Worm (Caenorhabditis elegans): ENCODE data around the gene clec-221.

clec-221 gene

DNA sequence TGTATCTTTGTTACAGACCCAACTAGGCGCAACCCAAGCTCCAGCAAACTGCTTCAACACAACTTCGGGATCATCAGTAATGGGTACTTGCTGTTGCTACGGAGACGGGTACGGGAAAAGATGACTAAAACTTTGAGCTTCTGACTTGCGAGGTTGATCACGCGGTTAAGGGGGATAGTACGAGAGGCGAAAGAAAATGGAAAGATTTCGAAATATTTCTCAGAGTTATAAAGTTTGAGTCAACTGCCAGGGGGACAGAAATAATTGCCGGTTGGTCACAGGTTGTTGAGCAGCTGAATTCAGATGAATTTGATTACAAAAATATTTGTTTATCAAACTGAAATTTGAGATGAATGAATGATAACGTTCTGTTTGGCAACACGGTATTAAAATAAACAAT, 28.6 kb downstream of the clec-221 start:
- TF ChIP-seq ceh-83 (GFP tag; optimal IDR thresholded peaks at IDR 0.05) (no peak), elt-1 (tag; optimal IDR thresholded peaks at IDR 0.05; ENCODE audit: borderline replicate concordance, insufficient read depth) (no peak), hlh-1 (tag; optimal IDR thresholded peaks at IDR 0.05) (no peak), zip-8 (tag; optimal IDR thresholded peaks at IDR 0.05) (no peak), sptf-1 (tag; optimal IDR thresholded peaks at IDR 0.05) (no peak), tbx-8 (GFP tag; optimal IDR thresholded peaks at IDR 0.05) (no peak), lsy-2 (tag; optimal IDR thresholded peaks at IDR 0.05) (no peak), nhr-237 (tag; optimal IDR thresholded peaks at IDR 0.05) (no peak), blmp-1 (tag; optimal IDR thresholded peaks at IDR 0.05) (no peak), flh-1 (GFP tag; optimal IDR thresholded peaks at IDR 0.05) (no peak), pha-4 (tag; optimal IDR thresholded peaks at IDR 0.05) (no peak), ces-1 (GFP tag; optimal IDR thresholded peaks at IDR 0.05) (no peak), ceh-43 (GFP tag; optimal IDR thresholded peaks at IDR 0.05) (no peak), nhr-2 (tag; optimal IDR thresholded peaks at IDR 0.05) (no peak), M03D4.4 (tag; optimal IDR thresholded peaks at IDR 0.05) (no peak), unc-120 (tag; optimal IDR thresholded peaks at IDR 0.05; ENCODE audit: poor library complexity, severe bottlenecking) (no peak), ceh-39 (tag; optimal IDR thresholded peaks at IDR 0.05) (no peak), lin-32 (GFP tag; optimal IDR thresholded peaks at IDR 0.05) (no peak), nhr-12 (tag; optimal IDR thresholded peaks at IDR 0.05) (no peak)

DNA sequence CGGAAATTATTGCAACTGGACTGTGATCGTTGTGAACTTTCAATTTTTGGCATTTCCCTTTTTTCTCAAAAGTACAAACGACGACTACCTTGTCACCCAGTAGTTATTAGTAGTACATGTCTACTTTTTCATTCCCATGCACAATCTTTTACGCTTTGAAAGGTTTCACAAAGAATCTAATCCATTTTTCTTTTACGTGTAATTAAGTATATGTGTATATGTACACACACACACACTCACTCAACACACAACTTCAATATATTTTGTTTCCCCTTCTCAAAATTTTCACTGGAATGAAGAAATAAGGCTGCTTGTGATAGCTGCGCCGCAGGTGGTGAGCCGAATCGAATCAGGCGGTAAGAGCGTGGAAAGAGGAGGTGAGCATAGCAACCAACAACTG, 29.5 kb downstream of the clec-221 start, which contains the start of gene F58B4.6:
Gene F58B4.6 (plus strand): TSS at position 301 of the 400 bp plus-strand sequence.
- no peak for TF ChIP-seq unc-62 (GFP tag; optimal IDR thresholded peaks at IDR 0.05)
- TF ChIP-seq lin-13 (tag; optimal IDR thresholded peaks at IDR 0.05), result no peak
- no peak for TF ChIP-seq mab-5 (tag; optimal IDR thresholded peaks at IDR 0.05)
- no peak for TF ChIP-seq ceh-83 (GFP tag; optimal IDR thresholded peaks at IDR 0.05)
- TF ChIP-seq ces-1 (GFP tag; optimal IDR thresholded peaks at IDR 0.05), result peak; percentile 28
- TF ChIP-seq unc-120 (tag; optimal IDR thresholded peaks at IDR 0.05; ENCODE audit: poor library complexity, severe bottlenecking), result no peak
- no peak for TF ChIP-seq sem-2 (GFP tag; optimal IDR thresholded peaks at IDR 0.05)
- no peak for TF ChIP-seq elt-1 (tag; optimal IDR thresholded peaks at IDR 0.05; ENCODE audit: borderline replicate concordance, insufficient read depth)
- TF ChIP-seq lin-32 (GFP tag; optimal IDR thresholded peaks at IDR 0.05), result no peak

DNA sequence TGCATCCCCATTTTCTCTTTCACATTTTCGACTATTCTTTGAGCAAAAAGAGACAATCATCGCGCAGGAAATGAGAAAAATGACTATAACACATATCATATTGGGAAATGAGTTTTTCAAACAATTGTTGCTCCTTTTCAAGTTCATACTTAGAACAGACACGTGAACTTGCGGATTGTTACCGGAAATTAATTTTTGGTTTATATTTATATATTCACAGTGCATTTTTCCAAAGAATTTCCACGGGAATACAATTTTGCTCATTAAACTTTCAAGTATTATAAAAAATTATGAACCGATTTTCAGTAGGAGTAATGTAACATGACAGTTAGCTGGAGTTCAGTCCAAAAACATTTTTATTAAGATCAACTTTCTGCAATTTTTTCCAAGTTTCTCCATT, 31.0 kb downstream of the clec-221 start, which contains the start of gene F58B4.7:
Gene F58B4.7 (minus strand): TSS at position 101 of the 400 bp plus-strand sequence.
- TF ChIP-seq bed-3 (GFP tag; optimal IDR thresholded peaks at IDR 0.05) (no peak), flh-1 (GFP tag; optimal IDR thresholded peaks at IDR 0.05) (no peak), nhr-237 (tag; optimal IDR thresholded peaks at IDR 0.05) (no peak), zip-8 (tag; optimal IDR thresholded peaks at IDR 0.05) (no peak), elt-1 (tag; optimal IDR thresholded peaks at IDR 0.05; ENCODE audit: borderline replicate concordance, insufficient read depth) (no peak), nhr-28 (tag; optimal IDR thresholded peaks at IDR 0.05) (no peak)

DNA sequence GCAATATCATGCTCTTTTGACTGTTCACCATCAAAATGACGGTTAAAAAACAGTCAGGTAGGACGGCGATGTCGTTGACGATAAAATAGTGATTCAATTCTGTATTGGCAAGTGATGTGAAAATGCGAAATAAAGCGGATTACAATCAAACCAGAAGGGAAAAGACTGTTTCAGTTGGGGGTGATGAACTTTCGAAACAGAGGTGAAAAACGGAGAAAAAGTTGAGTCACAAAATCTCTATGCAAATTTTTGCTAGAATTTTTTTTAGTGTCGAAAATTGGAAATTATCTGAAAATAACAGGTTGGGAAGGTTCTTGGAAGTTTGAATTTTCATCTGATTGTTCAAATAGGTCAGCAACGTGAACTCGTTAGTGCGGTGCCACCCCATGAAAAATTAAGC, 32.5 kb downstream of the clec-221 start, which contains the start of gene nas-31:
Gene nas-31 (minus strand): TSS at position 101 of the 400 bp plus-strand sequence.
- no peak for TF ChIP-seq sem-2 (GFP tag; optimal IDR thresholded peaks at IDR 0.05)
- no peak for TF ChIP-seq elt-3 (tag; optimal IDR thresholded peaks at IDR 0.05)
- no peak for TF ChIP-seq nhr-12 (tag; optimal IDR thresholded peaks at IDR 0.05)
- no peak for TF ChIP-seq nhr-76 (tag; optimal IDR thresholded peaks at IDR 0.05)
- TF ChIP-seq nhr-237 (tag; optimal IDR thresholded peaks at IDR 0.05), result no peak
- TF ChIP-seq ces-1 (GFP tag; optimal IDR thresholded peaks at IDR 0.05), result no peak
- no peak for TF ChIP-seq mab-5 (tag; optimal IDR thresholded peaks at IDR 0.05)
- no peak for TF ChIP-seq hlh-1 (tag; optimal IDR thresholded peaks at IDR 0.05)

DNA sequence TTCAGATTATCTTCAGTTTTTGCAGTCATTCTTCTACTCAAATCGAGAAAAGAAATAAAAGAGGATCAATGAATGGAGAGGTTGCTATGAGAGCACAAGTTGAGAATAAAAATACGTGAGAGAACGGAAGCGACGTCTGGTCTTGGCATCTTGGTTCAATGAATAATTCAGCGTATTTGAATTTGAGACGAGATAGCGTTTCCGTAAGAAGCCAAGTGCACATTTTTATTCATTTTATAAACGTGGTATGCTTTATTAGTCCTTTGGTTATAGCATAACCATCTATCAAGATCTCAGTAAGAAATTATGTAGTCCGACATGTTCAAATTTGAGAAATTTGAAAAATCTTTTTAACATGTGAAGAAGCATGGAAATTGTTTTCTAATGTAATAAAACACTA, 35.9 kb downstream of the clec-221 start, which contains the start of gene F58B4.2:
Gene F58B4.2 (minus strand): TSS at position 101 of the 400 bp plus-strand sequence.
- TF ChIP-seq lin-32 (GFP tag; optimal IDR thresholded peaks at IDR 0.05), result no peak
- no peak for TF ChIP-seq unc-39 (tag; optimal IDR thresholded peaks at IDR 0.05)
- TF ChIP-seq unc-120 (tag; optimal IDR thresholded peaks at IDR 0.05; ENCODE audit: poor library complexity, severe bottlenecking), result no peak
- no peak for TF ChIP-seq ceh-83 (GFP tag; optimal IDR thresholded peaks at IDR 0.05)
- TF ChIP-seq pha-4 (tag; optimal IDR thresholded peaks at IDR 0.05), result no peak
- no peak for TF ChIP-seq nhr-237 (tag; optimal IDR thresholded peaks at IDR 0.05)
- TF ChIP-seq nhr-76 (tag; optimal IDR thresholded peaks at IDR 0.05), result no peak
- no peak for TF ChIP-seq lsy-2 (tag; optimal IDR thresholded peaks at IDR 0.05)
- TF ChIP-seq sptf-1 (tag; optimal IDR thresholded peaks at IDR 0.05), result no peak

DNA sequence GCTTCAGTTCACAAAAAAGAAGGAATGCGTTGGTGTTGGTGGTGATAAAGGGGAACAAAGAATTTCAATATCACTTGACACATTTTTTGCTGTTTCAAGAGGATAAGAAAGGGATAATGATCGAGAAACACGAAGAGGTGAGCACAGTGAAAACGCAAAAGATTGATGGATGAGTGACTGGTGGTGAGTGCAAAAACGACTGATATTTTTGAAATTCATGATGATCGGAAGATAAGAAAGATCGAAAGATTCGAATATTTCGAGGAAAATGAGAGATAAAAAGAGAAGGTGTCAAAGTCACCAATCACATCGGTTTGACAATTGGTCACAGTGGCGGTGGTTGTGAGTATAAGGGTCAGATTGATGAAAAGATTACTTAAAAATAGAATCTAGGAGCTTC, 38.3 kb downstream of the clec-221 start:
- TF ChIP-seq elt-1 (tag; optimal IDR thresholded peaks at IDR 0.05; ENCODE audit: borderline replicate concordance, insufficient read depth), result no peak
- TF ChIP-seq nhr-237 (tag; optimal IDR thresholded peaks at IDR 0.05), result no peak
- peak; percentile 81 for TF ChIP-seq unc-62 (GFP tag; optimal IDR thresholded peaks at IDR 0.05)
- no peak for TF ChIP-seq M03D4.4 (tag; optimal IDR thresholded peaks at IDR 0.05)
- TF ChIP-seq lin-13 (tag; optimal IDR thresholded peaks at IDR 0.05), result no peak
- TF ChIP-seq nhr-76 (tag; optimal IDR thresholded peaks at IDR 0.05), result no peak

Data from whole organism, mixed stage, embryonic.